Fruit fly (Drosophila melanogaster) whole organism, embryonic: Measurements from ENCODE around the gene vito.

Experiments
- Antp ChIP-seq: fragments of 200-800 bp; sonication (Bioruptor generic); optimal IDR thresholded peaks from 3 replicates; lab custom pipeline; 2016; ENCODE audit warnings: missing biosample characterization, missing genetic modification characterization
- Atf-2 ChIP-seq: fragments of 200-800 bp; sonication (Bioruptor generic); optimal IDR thresholded peaks from 2 replicates; lab custom pipeline; 2016; ENCODE audit warnings: missing biosample characterization, missing genetic modification characterization
- Atf6 ChIP-seq: fragments of 200-800 bp; sonication (Bioruptor generic); IDR thresholded peaks from 2 replicates; pipeline ENCODE4 v1.3.6; 2022; ENCODE audit warnings: missing biosample characterization, missing genetic modification characterization
- BtbVII ChIP-seq: fragments of 200-800 bp; sonication (Bioruptor generic); optimal IDR thresholded peaks from 3 replicates; lab custom pipeline; 2017; ENCODE audit warnings: missing biosample characterization, mild to moderate bottlenecking, missing genetic modification characterization
- CG12071 ChIP-seq: fragments of 200-800 bp; sonication (Bioruptor generic); optimal IDR thresholded peaks from 3 replicates; lab custom pipeline; 2018; ENCODE audit warnings: missing biosample characterization, mild to moderate bottlenecking, missing genetic modification characterization
- CG12236 ChIP-seq: fragments of 200-800 bp; sonication (Bioruptor generic); optimal IDR thresholded peaks from 2 replicates; lab custom pipeline; 2016; ENCODE audit warnings: missing biosample characterization, missing genetic modification characterization
- CG13296 ChIP-seq: fragments of 200-800 bp; sonication (Bioruptor generic); optimal IDR thresholded peaks from 3 replicates; lab custom pipeline; 2018; ENCODE audit warnings: missing biosample characterization, mild to moderate bottlenecking, missing genetic modification characterization
- CG15479 ChIP-seq: fragments of 200-800 bp; sonication (Bioruptor generic); optimal IDR thresholded peaks from 3 replicates; lab custom pipeline; 2019; ENCODE audit warnings: missing biosample characterization, mild to moderate bottlenecking, missing genetic modification characterization, moderate library complexity
- CG17359 ChIP-seq: fragments of 200-800 bp; sonication (Bioruptor generic); optimal IDR thresholded peaks from 3 replicates; lab custom pipeline; 2018; ENCODE audit warnings: missing biosample characterization, mild to moderate bottlenecking, missing genetic modification characterization, moderate library complexity
- CG18599 ChIP-seq: fragments of 200-800 bp; sonication (Bioruptor generic); optimal IDR thresholded peaks from 3 replicates; lab custom pipeline; 2017; ENCODE audit warnings: missing biosample characterization, missing genetic modification characterization, mild to moderate bottlenecking, moderate library complexity, missing genetic modification reagents
- CG34224 ChIP-seq: fragments of 200-800 bp; sonication (Bioruptor generic); IDR thresholded peaks from 3 replicates; pipeline ENCODE4 v1.3.6; 2022; ENCODE audit warnings: missing biosample characterization, missing genetic modification characterization; ENCODE audit not compliant: partially characterized antibody
- CG34376 ChIP-seq: fragments of 200-800 bp; sonication (Bioruptor generic); optimal IDR thresholded peaks from 2 replicates; lab custom pipeline; 2018; ENCODE audit warnings: missing biosample characterization, mild to moderate bottlenecking, missing genetic modification characterization
- CG4360 ChIP-seq: fragments of 200-800 bp; sonication (Bioruptor generic); IDR thresholded peaks from 2 replicates; pipeline ENCODE4 v1.3.6; 2022; ENCODE audit warnings: missing biosample characterization, missing genetic modification characterization
- CG6813 ChIP-seq: fragments of 200-800 bp; sonication (Bioruptor generic); optimal IDR thresholded peaks from 2 replicates; lab custom pipeline; 2017; ENCODE audit warnings: missing biosample characterization, missing genetic modification characterization, mild to moderate bottlenecking, moderate library complexity, missing genetic modification reagents
- CG7839 ChIP-seq: fragments of 200-800 bp; sonication (Bioruptor generic); optimal IDR thresholded peaks from 3 replicates; lab custom pipeline; 2018; ENCODE audit warnings: missing biosample characterization, mild to moderate bottlenecking, missing genetic modification characterization, moderate library complexity
- CG9932 ChIP-seq: fragments of 200-800 bp; sonication (Bioruptor generic); IDR thresholded peaks from 2 replicates; pipeline ENCODE4 v1.3.6; 2022; ENCODE audit warnings: missing biosample characterization, missing genetic modification characterization
- Drgx ChIP-seq: fragments of 200-800 bp; sonication (Bioruptor generic); IDR thresholded peaks from 2 replicates; pipeline ENCODE4 v1.3.6; 2022; ENCODE audit warnings: missing biosample characterization, missing genetic modification characterization
- Eip74EF ChIP-seq, 2 experiments: fragments of 200-800 bp in 1 of 2; fragments of >200 bp in 1 of 2; sonication (Bioruptor generic) in 1 of 2; optimal IDR thresholded peaks; 2 replicates each; lab custom pipeline; 2017 to 2019; ENCODE audit warnings: missing biosample characterization in 2 of 2, missing genetic modification characterization in 2 of 2, mild to moderate bottlenecking in 1 of 2, moderate library complexity in 1 of 2
- GATAe ChIP-seq: fragments of 200-800 bp; sonication (Bioruptor generic); conservative IDR thresholded peaks from 2 replicates; pipeline ENCODE4 v1.3.6; 2022; ENCODE audit warnings: missing biosample characterization, missing genetic modification characterization
- HmgD ChIP-seq: fragments of 200-800 bp; sonication (Bioruptor generic); optimal IDR thresholded peaks from 3 replicates; lab custom pipeline; 2016; ENCODE audit warnings: missing biosample characterization, missing genetic modification characterization
- Lpt ChIP-seq: fragments of >200 bp; optimal IDR thresholded peaks from 2 replicates; lab custom pipeline; 2018; ENCODE audit warnings: missing biosample characterization, missing genetic modification characterization
- NK7.1 ChIP-seq: fragments of 200-800 bp; sonication (Bioruptor generic); optimal IDR thresholded peaks from 3 replicates; lab custom pipeline; 2016; ENCODE audit warnings: missing biosample characterization, missing genetic modification characterization
- Side ChIP-seq: fragments of 200-800 bp; sonication (Bioruptor generic); optimal IDR thresholded peaks from 2 replicates; lab custom pipeline; 2016; ENCODE audit warnings: missing biosample characterization, missing genetic modification characterization
- al ChIP-seq: fragments of 200-800 bp; sonication (Bioruptor generic); IDR thresholded peaks from 2 replicates; pipeline ENCODE4 v1.3.6; 2022; ENCODE audit warnings: missing biosample characterization, missing genetic modification characterization
- cas ChIP-seq: fragments of 200-800 bp; sonication (Bioruptor generic); IDR thresholded peaks from 2 replicates; pipeline ENCODE4 v1.3.6; 2022; ENCODE audit warnings: missing biosample characterization, missing genetic modification characterization
- caup ChIP-seq: fragments of 200-800 bp; sonication (Bioruptor generic); optimal IDR thresholded peaks from 3 replicates; lab custom pipeline; 2017; ENCODE audit warnings: missing biosample characterization, mild to moderate bottlenecking, missing genetic modification characterization, moderate library complexity; ENCODE audit not compliant: severe bottlenecking
- chinmo ChIP-seq: fragments of 200-800 bp; sonication (Bioruptor generic); IDR thresholded peaks from 4 replicates; pipeline ENCODE4 v1.3.6; 2022; ENCODE audit warnings: missing biosample characterization, missing genetic modification characterization; ENCODE audit not compliant: partially characterized antibody
- croc ChIP-seq: fragments of 200-800 bp; sonication (Bioruptor generic); conservative IDR thresholded peaks from 3 replicates; pipeline ENCODE4 v1.3.6; 2022; ENCODE audit warnings: missing biosample characterization, missing genetic modification characterization
- cwo ChIP-seq: fragments of 200-800 bp; sonication (Bioruptor generic); optimal IDR thresholded peaks from 3 replicates; lab custom pipeline; 2017; ENCODE audit warnings: missing biosample characterization, missing genetic modification characterization, mild to moderate bottlenecking, moderate library complexity, missing genetic modification reagents
- dpn ChIP-seq, 2 experiments: fragments of 200-800 bp; sonication (Bioruptor generic); optimal IDR thresholded peaks; 3 replicates each; lab custom pipeline; 2016; ENCODE audit warnings: missing biosample characterization in 2 of 2, missing genetic modification characterization in 2 of 2
- dysf ChIP-seq: fragments of 200-800 bp; sonication (Bioruptor generic); IDR thresholded peaks from 3 replicates; pipeline ENCODE4 v1.3.6; 2022; ENCODE audit warnings: missing biosample characterization, missing genetic modification characterization
- gce ChIP-seq: fragments of 200-800 bp; sonication (Bioruptor generic); IDR thresholded peaks from 3 replicates; pipeline ENCODE4 v1.3.6; 2022; ENCODE audit warnings: missing biosample characterization, missing genetic modification characterization
- grn ChIP-seq: fragments of 200-800 bp; sonication (Bioruptor generic); optimal IDR thresholded peaks from 3 replicates; lab custom pipeline; 2017; ENCODE audit warnings: missing biosample characterization, missing genetic modification characterization
- hth ChIP-seq: fragments of >200 bp; optimal IDR thresholded peaks from 2 replicates; lab custom pipeline; 2017; ENCODE audit warnings: inconsistent platforms
- inv ChIP-seq: fragments of 200-800 bp; sonication (Bioruptor generic); IDR thresholded peaks from 2 replicates; pipeline ENCODE4 v1.3.6; 2022; ENCODE audit warnings: missing biosample characterization, missing genetic modification characterization; ENCODE audit not compliant: partially characterized antibody
- jing ChIP-seq: fragments of 200-800 bp; sonication (Bioruptor generic); optimal IDR thresholded peaks from 2 replicates; lab custom pipeline; 2018; ENCODE audit warnings: missing biosample characterization, mild to moderate bottlenecking, missing genetic modification characterization
- lab ChIP-seq: fragments of 200-800 bp; sonication (Bioruptor generic); optimal IDR thresholded peaks from 3 replicates; lab custom pipeline; 2017; ENCODE audit warnings: missing biosample characterization, missing genetic modification characterization, mild to moderate bottlenecking, moderate library complexity, missing genetic modification reagents
- lmd ChIP-seq: fragments of 200-800 bp; sonication (Bioruptor generic); IDR thresholded peaks from 2 replicates; pipeline ENCODE4 v1.3.6; 2022; ENCODE audit warnings: missing biosample characterization, missing genetic modification characterization
- nom ChIP-seq: fragments of 200-800 bp; sonication (Bioruptor generic); optimal IDR thresholded peaks from 2 replicates; lab custom pipeline; 2017; ENCODE audit warnings: missing biosample characterization, missing genetic modification characterization, mild to moderate bottlenecking, moderate library complexity, missing genetic modification reagents
- onecut ChIP-seq: fragments of 200-800 bp; sonication (Bioruptor generic); IDR thresholded peaks from 2 replicates; pipeline ENCODE4 v1.3.6; 2022; ENCODE audit warnings: missing biosample characterization, missing genetic modification characterization
- prd ChIP-seq, 3 experiments: fragments of >200 bp in 2 of 3; fragments of 200-800 bp in 1 of 3; sonication (Bioruptor generic) in 1 of 3; optimal IDR thresholded peaks in 2 of 3; IDR thresholded peaks in 1 of 3; 2 replicates in 2 of 3; 3 replicates in 1 of 3; pipeline versions ENCODE4 v1.3.6 to Lab custom; 2017 to 2022; ENCODE audit warnings: missing biosample characterization in 1 of 3, missing genetic modification characterization in 1 of 3
- sd ChIP-seq: fragments of 200-800 bp; sonication (Bioruptor generic); optimal IDR thresholded peaks from 3 replicates; lab custom pipeline; 2018; ENCODE audit warnings: missing biosample characterization, mild to moderate bottlenecking, missing genetic modification characterization, moderate library complexity
- sens ChIP-seq: fragments of 200-800 bp; sonication (Bioruptor generic); peaks from one replicate; lab custom pipeline; 2016; ENCODE audit warnings: missing biosample characterization, missing genetic modification characterization
- seq ChIP-seq: fragments of 200-800 bp; sonication (Bioruptor generic); IDR thresholded peaks from 2 replicates; pipeline ENCODE4 v1.3.6; 2022; ENCODE audit warnings: missing biosample characterization, missing genetic modification characterization
- sob ChIP-seq: fragments of 200-800 bp; sonication (Bioruptor generic); IDR thresholded peaks from 2 replicates; pipeline ENCODE4 v1.3.6; 2022; ENCODE audit warnings: missing biosample characterization, missing genetic modification characterization
- stc ChIP-seq: fragments of 200-800 bp; sonication (Bioruptor generic); IDR thresholded peaks from 2 replicates; pipeline ENCODE4 v1.3.6; 2022; ENCODE audit warnings: missing biosample characterization, missing genetic modification characterization
- zen ChIP-seq: fragments of 200-800 bp; sonication (Bioruptor generic); optimal IDR thresholded peaks from 3 replicates; lab custom pipeline; 2018; ENCODE audit warnings: missing biosample characterization, mild to moderate bottlenecking, missing genetic modification characterization, moderate library complexity

The vito gene

dm6 chr3L:5807370-5808100 lies 30.4 kb upstream of the vito start (continued):
- TF ChIP-seq al (GFP tag; lab: Robert Waterston, UW) (no peak), inv (GFP tag; lab: Robert Waterston, UW) (no peak), sens (GFP tag; lab: Kevin White, UChicago) (no peak), Antp (GFP tag; lab: Kevin White, UChicago) (no peak), cwo (GFP tag; lab: Kevin White, UChicago) (peak; percentile 34), HmgD (GFP tag; lab: Kevin White, UChicago) (no peak), CG4360 (GFP tag; lab: Robert Waterston, UW) (0 out of 2 replicates have a peak, but pooled peaks have one; percentile 10), sob (GFP tag; lab: Robert Waterston, UW) (0 out of 2 replicates have a peak, but pooled peaks have one; percentile 47), CG12236 (GFP tag; lab: Kevin White, UChicago) (peak; percentile 3), CG9932 (GFP tag; lab: Robert Waterston, UW) (no peak), gce (no peak), chinmo (peak; percentile 45; the same call in 1 of the 4 replicates), Drgx (GFP tag; lab: Robert Waterston, UW) (peak; percentile 60), Lpt (no peak), cas (no peak), CG12071 (GFP tag; lab: Kevin White, UChicago) (peak; percentile 25), GATAe (GFP tag; lab: Robert Waterston, UW) (no peak), caup (GFP tag; lab: Kevin White, UChicago) (no peak), CG18599 (peak; percentile 45), lab (peak; percentile 48), CG7839 (no peak), CG34224 (GFP tag; lab: Robert Waterston, UW) (no peak), CG13296 (no peak), onecut (0 out of 2 replicates have a peak, but pooled peaks have one; percentile 17), stc (GFP tag; lab: Robert Waterston, UW) (peak; percentile 30; the same call in 1 of the 2 replicates), dysf (GFP tag; lab: Robert Waterston, UW) (peak; percentile 33; the same call in 1 of the 3 replicates), jing (GFP tag; lab: Kevin White, UChicago) (no peak), seq (GFP tag; lab: Robert Waterston, UW) (no peak), CG6813 (GFP tag; lab: Kevin White, UChicago) (peak; percentile 50), dpn (GFP tag; optimal IDR thresholded peaks at IDR 0.05; lab: Kevin White, UChicago) (peak in 1 of 2 experiments; percentile 10), croc (GFP tag; lab: Robert Waterston, UW) (no peak), hth (lab: Kevin White, UChicago) (no peak), Atf-2 (GFP tag; lab: Kevin White, UChicago) (no peak), sd (tag; lab: Kevin White, UChicago) (peak; percentile 59), CG17359 (tag; lab: Kevin White, UChicago) (peak; percentile 1), NK7.1 (GFP tag; lab: Kevin White, UChicago) (peak; percentile 6), CG15479 (GFP tag; lab: Kevin White, UChicago) (peak; percentile 81), zen (tag; lab: Kevin White, UChicago) (peak; percentile 25), BtbVII (GFP tag; lab: Kevin White, UChicago) (peak; percentile 5), nom (GFP tag; lab: Kevin White, UChicago) (peak; percentile 42), Side (GFP tag; lab: Kevin White, UChicago) (no peak), prd (optimal IDR thresholded peaks at IDR 0.05; lab: Kevin White, UChicago) (no peak), prd (GFP tag; IDR thresholded peaks at IDR 0.05; lab: Robert Waterston, UW) (0 out of 3 replicates have a peak, but pooled peaks have one; percentile 20), Eip74EF (GFP tag; optimal IDR thresholded peaks at IDR 0.05; lab: Kevin White, UChicago) (no peak), CG34376 (GFP tag; lab: Kevin White, UChicago) (peak; percentile 58), grn (peak; percentile 39), lmd (GFP tag; lab: Robert Waterston, UW) (0 out of 2 replicates have a peak, but pooled peaks have one; percentile 13), Atf6 (peak; percentile 45)
